Fruit fly (Drosophila melanogaster): ENCODE measurements around the gene CG7255.

DNA sequence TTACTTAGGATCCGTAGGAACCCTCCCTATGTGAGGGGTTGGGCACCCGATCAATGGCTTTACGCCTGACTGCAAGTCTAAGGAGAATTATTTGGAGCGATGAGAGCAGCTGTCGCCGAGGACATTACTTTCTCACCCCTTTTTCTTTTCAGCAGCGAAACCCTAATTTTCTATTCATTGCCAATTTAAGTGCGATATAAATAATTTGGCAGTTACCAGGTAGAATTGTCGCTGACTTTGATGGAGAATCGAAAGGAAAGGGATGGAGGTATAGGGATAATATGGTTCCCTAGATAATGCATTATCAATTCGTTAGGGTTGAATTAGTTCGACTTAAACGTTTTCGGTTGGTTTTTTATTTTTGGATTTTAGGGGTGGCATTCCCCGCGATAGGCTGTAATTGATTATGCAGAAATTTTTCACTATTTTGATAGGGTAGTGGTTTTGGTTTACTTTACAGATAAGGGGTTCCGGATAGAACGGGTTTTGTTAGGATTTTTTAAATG, 14.7 kb upstream of the CG7255 start:
- TF ChIP-seq psq (optimal IDR thresholded peaks at IDR 0.05) (no peak), ttk (optimal IDR thresholded peaks at IDR 0.05) (no peak), Myc (optimal IDR thresholded peaks at IDR 0.05) (no peak), insv (optimal IDR thresholded peaks at IDR 0.05) (no peak)

Data from Kc167 (cell line).